Fruit fly (Drosophila melanogaster): ENCODE results near the gene beta-Spec.

Gene beta-Spec

dm6 chrX:17624983-17625401 lies 32.2 kb upstream of the beta-Spec start (continued):
- peak; percentile 72 for TF ChIP-seq E2f1 (GFP tag; IDR thresholded peaks at IDR 0.05)
- TF ChIP-seq Drgx (GFP tag; IDR thresholded peaks at IDR 0.05): peak; percentile 93
- TF ChIP-seq gt (GFP tag; IDR thresholded peaks at IDR 0.05): no peak
- TF ChIP-seq CG1233 (GFP tag; optimal IDR thresholded peaks at IDR 0.05): peak; percentile 90
- peak; percentile 69 for TF ChIP-seq CG4820 (GFP tag; optimal IDR thresholded peaks at IDR 0.05)
- TF ChIP-seq CG9437 (GFP tag; optimal IDR thresholded peaks at IDR 0.05): peak; percentile 86
- peak; percentile 65 for TF ChIP-seq sob (GFP tag; IDR thresholded peaks at IDR 0.05)
- TF ChIP-seq sim (GFP tag; IDR thresholded peaks at IDR 0.05): no peak
- TF ChIP-seq CG42726 (GFP tag; IDR thresholded peaks at IDR 0.05; ENCODE audit: partially characterized antibody): no peak
- peak; percentile 93 for TF ChIP-seq dmrt99B (tag; optimal IDR thresholded peaks at IDR 0.05)
- peak; percentile 81 for TF ChIP-seq CG1603 (tag; optimal IDR thresholded peaks at IDR 0.05)
- TF ChIP-seq zf30C (GFP tag; optimal IDR thresholded peaks at IDR 0.05): no peak
- TF ChIP-seq unpg (GFP tag; optimal IDR thresholded peaks at IDR 0.05): peak; percentile 93
- peak; percentile 60 for TF ChIP-seq CG1602 (GFP tag; optimal IDR thresholded peaks at IDR 0.05)
- TF ChIP-seq GATAe (GFP tag; conservative IDR thresholded peaks at IDR 0.05): no peak
- peak; percentile 67 for TF ChIP-seq CG7357 (GFP tag; IDR thresholded peaks at IDR 0.05)
- peak; percentile 32 for TF ChIP-seq CG8290 (GFP tag; optimal IDR thresholded peaks at IDR 0.05)
- peak in 1 of 2 experiments; percentile 89 for TF ChIP-seq CG8290 (tag; optimal IDR thresholded peaks at IDR 0.05)
- TF ChIP-seq CG11723 (GFP tag; optimal IDR thresholded peaks at IDR 0.05): peak; percentile 83
- TF ChIP-seq h (optimal IDR thresholded peaks at IDR 0.05): no peak
- TF ChIP-seq HmgD (GFP tag; optimal IDR thresholded peaks at IDR 0.05): peak; percentile 42
- TF ChIP-seq corto (GFP tag; optimal IDR thresholded peaks at IDR 0.05): peak; percentile 67
- peak; percentile 93 for TF ChIP-seq tap (tag; optimal IDR thresholded peaks at IDR 0.05)
- peak; percentile 86; the same call in 1 of the 2 replicates for TF ChIP-seq CG31441 (GFP tag; IDR thresholded peaks at IDR 0.05)
- no peak for TF ChIP-seq CG6791 (GFP tag; IDR thresholded peaks at IDR 0.05; ENCODE audit: partially characterized antibody)
- TF ChIP-seq E2f2 (GFP tag; IDR thresholded peaks at IDR 0.05): peak; percentile 52
- TF ChIP-seq zfh2 (GFP tag; optimal IDR thresholded peaks at IDR 0.05): peak; percentile 82
- peak; percentile 80 for TF ChIP-seq CG13624 (GFP tag; optimal IDR thresholded peaks at IDR 0.05)
- TF ChIP-seq HLH4C (GFP tag; IDR thresholded peaks at IDR 0.05; ENCODE audit: partially characterized antibody): no peak
- peak; percentile 67 for TF ChIP-seq CG10321 (GFP tag; IDR thresholded peaks at IDR 0.05)
- peak; percentile 74 for TF ChIP-seq Fer2 (tag; optimal IDR thresholded peaks at IDR 0.05)
- TF ChIP-seq CG8924 (tag; optimal IDR thresholded peaks at IDR 0.05): peak; percentile 90
- TF ChIP-seq CG7372 (GFP tag; IDR thresholded peaks at IDR 0.05): peak; percentile 93
- peak; percentile 82 for TF ChIP-seq lmd (GFP tag; IDR thresholded peaks at IDR 0.05)
- TF ChIP-seq Hr78 (GFP tag; optimal IDR thresholded peaks at IDR 0.05): peak in 1 of 2 experiments; percentile 72
- TF ChIP-seq mld (GFP tag; IDR thresholded peaks at IDR 0.05; ENCODE audit: partially characterized antibody): no peak
- peak; percentile 68 for TF ChIP-seq ttk (GFP tag; IDR thresholded peaks at IDR 0.05)
- TF ChIP-seq Hand (GFP tag; optimal IDR thresholded peaks at IDR 0.05): peak; percentile 79
- peak; percentile 71 to 82 for TF ChIP-seq bsh (GFP tag; optimal IDR thresholded peaks at IDR 0.05)
- TF ChIP-seq psq (GFP tag; optimal IDR thresholded peaks at IDR 0.05): peak; percentile 21
- peak; percentile 85 for TF ChIP-seq bcd (GFP tag; optimal IDR thresholded peaks at IDR 0.05)
- peak; percentile 89 for TF ChIP-seq CG9817 (tag; optimal IDR thresholded peaks at IDR 0.05)
- TF ChIP-seq Ada2b (GFP tag; IDR thresholded peaks at IDR 0.05): peak; percentile 78
- no peak for TF ChIP-seq CG16813 (GFP tag; IDR thresholded peaks at IDR 0.05; ENCODE audit: partially characterized antibody)
- peak; percentile 71 for TF ChIP-seq gsb (GFP tag; IDR thresholded peaks at IDR 0.05)
- peak; percentile 68; the same call in 1 of the 3 replicates for TF ChIP-seq CG3726 (GFP tag; IDR thresholded peaks at IDR 0.05)
- no peak for TF ChIP-seq pan (optimal IDR thresholded peaks at IDR 0.05)
- peak in 1 of 2 experiments; percentile 79 for TF ChIP-seq pan (GFP tag; optimal IDR thresholded peaks at IDR 0.05 in 1 of 2, IDR thresholded peaks at IDR 0.05 in 1 of 2)
- TF ChIP-seq CG4404 (GFP tag; IDR thresholded peaks at IDR 0.05): no peak; the same call in 1 of the 2 replicates
- TF ChIP-seq NC2α (GFP tag; optimal IDR thresholded peaks at IDR 0.05): peak; percentile 46
- peak; percentile 91 for TF ChIP-seq org-1 (GFP tag; optimal IDR thresholded peaks at IDR 0.05)
- TF ChIP-seq CG9609 (GFP tag; optimal IDR thresholded peaks at IDR 0.05): peak; percentile 71
